Worm (Caenorhabditis elegans) whole organism, L3 larva: Measurements from ENCODE around the gene ZK892.6.

Experiments used
- aly-2 ChIP-seq: fragments of 150-350 bp; optimal IDR thresholded peaks from 2 replicates; lab custom pipeline; 2014; ENCODE audit warnings: missing biosample characterization, missing genetic modification characterization
- ama-1 ChIP-seq: fragments of 150-350 bp; optimal IDR thresholded peaks from 2 replicates; lab custom pipeline; 2018
- ceh-82 ChIP-seq: fragments of 150-350 bp; optimal IDR thresholded peaks from 2 replicates; lab custom pipeline; 2014; ENCODE audit warnings: missing biosample characterization, missing genetic modification characterization
- ceh-9 ChIP-seq: sonication (generic microtip); optimal IDR thresholded peaks from 2 replicates; lab custom pipeline; 2018; ENCODE audit warnings: missing biosample characterization, missing genetic modification characterization
- elt-2 ChIP-seq: sonication (generic microtip); optimal IDR thresholded peaks from 2 replicates; lab custom pipeline; 2016; ENCODE audit warnings: missing genetic modification reagents, mild to moderate bottlenecking, missing genetic modification characterization, missing compliant biosample characterization
- mdl-1 ChIP-seq: fragments of 150-350 bp; optimal IDR thresholded peaks from 2 replicates; lab custom pipeline; 2014; ENCODE audit warnings: missing biosample characterization, missing genetic modification characterization
- nhr-12 ChIP-seq: fragments of 150-350 bp; optimal IDR thresholded peaks from 2 replicates; lab custom pipeline; 2014; ENCODE audit warnings: missing biosample characterization, missing genetic modification characterization
- nhr-237 ChIP-seq: fragments of 150-350 bp; optimal IDR thresholded peaks from 2 replicates; lab custom pipeline; 2014; ENCODE audit warnings: missing biosample characterization, missing genetic modification characterization
- pqm-1 ChIP-seq: fragments of 150-350 bp; optimal IDR thresholded peaks from 2 replicates; lab custom pipeline; 2017; ENCODE audit warnings: missing biosample characterization, missing genetic modification characterization, inconsistent platforms
- snpc-4 ChIP-seq: fragments of 150-350 bp; optimal IDR thresholded peaks from 2 replicates; lab custom pipeline; 2014; ENCODE audit warnings: missing biosample characterization, missing genetic modification characterization
- zag-1 ChIP-seq: fragments of 150-350 bp; optimal IDR thresholded peaks from 2 replicates; lab custom pipeline; 2014; ENCODE audit warnings: missing biosample characterization, missing genetic modification characterization
- ztf-4 ChIP-seq: fragments of 150-350 bp; optimal IDR thresholded peaks from 2 replicates; lab custom pipeline; 2014; ENCODE audit warnings: missing biosample characterization, missing genetic modification characterization

DNA sequence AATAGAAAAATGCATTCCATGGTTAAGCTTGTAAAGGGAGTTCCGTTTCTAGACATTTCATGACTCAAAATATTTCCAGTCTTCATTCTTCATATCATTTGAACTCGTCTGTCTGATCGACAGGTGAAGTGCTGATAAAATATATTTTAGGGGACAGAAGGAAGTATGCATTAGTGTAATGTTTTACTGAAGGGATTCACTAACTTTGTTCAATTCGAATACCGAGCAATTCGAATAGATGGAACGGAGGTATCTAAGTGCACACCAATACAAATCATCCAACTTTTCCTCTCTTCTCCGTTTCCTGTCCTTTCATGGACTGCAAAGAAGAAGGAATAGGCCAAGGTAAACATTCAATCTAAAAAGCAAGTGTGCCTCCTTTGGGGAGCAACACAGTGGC is 16.1 kb downstream of the ZK892.6 start:
- TF ChIP-seq pqm-1 (tag; lab: Kevin White, UChicago) (no peak), aly-2 (no peak), nhr-237 (no peak), snpc-4 (tag; lab: Kevin White, UChicago) (no peak), ztf-4 (tag; lab: Kevin White, UChicago) (no peak), mdl-1 (tag; lab: Kevin White, UChicago) (no peak), ama-1 (no peak), nhr-12 (tag; lab: Kevin White, UChicago) (no peak), elt-2 (peak; percentile 31), ceh-9 (tag; lab: Kevin White, UChicago) (no peak), ceh-82 (tag; lab: Kevin White, UChicago) (no peak), zag-1 (tag; lab: Kevin White, UChicago) (no peak)
